Worm (Caenorhabditis elegans) whole organism, young adult: ENCODE measurements around the gene teg-1.

Source experiments
- B0035.1 ChIP-seq: sonication (generic microtip); optimal IDR thresholded peaks from 2 replicates; lab custom pipeline; 2016; ENCODE audit warnings: missing genetic modification characterization, mild to moderate bottlenecking, missing compliant biosample characterization, missing genotype, missing genetic modification reagents
- B0261.1 ChIP-seq: sonication (generic microtip); optimal IDR thresholded peaks from 2 replicates; lab custom pipeline; 2016; ENCODE audit warnings: mild to moderate bottlenecking, missing genetic modification characterization, moderate library complexity, missing compliant biosample characterization
- F33H1.4 ChIP-seq: fragments of 200-800 bp; sonication (Bioruptor generic); IDR thresholded peaks from 2 replicates; pipeline ENCODE4 v1.3.6; 2022; ENCODE audit warnings: missing genetic modification reagents, missing genetic modification characterization, missing compliant biosample characterization
- Y67H2A.10 ChIP-seq: fragments of 200-800 bp; sonication (Bioruptor generic); conservative IDR thresholded peaks from 2 replicates; pipeline ENCODE4 v1.3.6; 2022; ENCODE audit warnings: missing genetic modification reagents, missing genetic modification characterization, missing compliant biosample characterization
- akir-1 ChIP-seq: fragments of 200-800 bp; sonication (Bioruptor generic); optimal IDR thresholded peaks from 2 replicates; lab custom pipeline; 2018; ENCODE audit warnings: mild to moderate bottlenecking, missing genetic modification characterization, moderate library complexity, missing compliant biosample characterization
- ama-1 ChIP-seq, 3 experiments: fragments of 150-350 bp in 1 of 3; sonication (generic microtip) in 2 of 3; optimal IDR thresholded peaks; 2 replicates each; lab custom pipeline; 2014 to 2018; ENCODE audit warnings: missing biosample characterization in 2 of 3, missing genetic modification characterization in 2 of 3, missing genetic modification reagents in 2 of 3
- aptf-2 ChIP-seq: fragments of 200-800 bp; sonication (Bioruptor generic); conservative IDR thresholded peaks from 2 replicates; pipeline ENCODE4 v1.3.6; 2022; ENCODE audit warnings: missing genetic modification reagents, missing genetic modification characterization, missing compliant biosample characterization
- attf-5 ChIP-seq: fragments of 200-800 bp; sonication (Bioruptor generic); optimal IDR thresholded peaks from 2 replicates; lab custom pipeline; 2018; ENCODE audit warnings: mild to moderate bottlenecking, missing genetic modification characterization, missing compliant biosample characterization
- ccch-3 ChIP-seq: fragments of 200-800 bp; sonication (Bioruptor generic); optimal IDR thresholded peaks from 2 replicates; lab custom pipeline; 2018; ENCODE audit warnings: mild to moderate bottlenecking, missing genetic modification characterization, missing compliant biosample characterization
- cebp-1 ChIP-seq, 2 experiments: fragments of 200-800 bp in 1 of 2; sonication (Bioruptor generic) in 1 of 2; sonication (generic microtip) in 1 of 2; IDR thresholded peaks in 1 of 2; optimal IDR thresholded peaks in 1 of 2; 2 replicates each; pipeline versions ENCODE4 v1.3.6 to Lab custom; 2017 to 2022; ENCODE audit warnings: missing compliant biosample characterization in 2 of 2, missing genetic modification characterization in 2 of 2, mild to moderate bottlenecking in 1 of 2, missing genetic modification reagents in 1 of 2, moderate library complexity in 1 of 2
- ceh-100 ChIP-seq: fragments of 200-800 bp; sonication (Bioruptor generic); IDR thresholded peaks from 2 replicates; pipeline ENCODE4 v1.3.6; 2022; ENCODE audit warnings: missing genetic modification reagents, missing genetic modification characterization, missing compliant biosample characterization
- ceh-40 ChIP-seq: fragments of 200-800 bp; sonication (Bioruptor generic); IDR thresholded peaks from 2 replicates; pipeline ENCODE4 v1.3.6; 2022; ENCODE audit warnings: missing genetic modification characterization, missing compliant biosample characterization
- ceh-58 ChIP-seq: fragments of 200-800 bp; sonication (Bioruptor generic); IDR thresholded peaks from 2 replicates; pipeline ENCODE4 v1.3.6; 2022; ENCODE audit warnings: missing genetic modification characterization, missing compliant biosample characterization
- ceh-79 ChIP-seq: sonication (generic microtip); optimal IDR thresholded peaks from 2 replicates; lab custom pipeline; 2017; ENCODE audit warnings: mild to moderate bottlenecking, missing genetic modification characterization, missing compliant biosample characterization
- dox-1 ChIP-seq: fragments of 200-800 bp; sonication (Bioruptor generic); IDR thresholded peaks from 2 replicates; pipeline ENCODE4 v1.3.6; 2022; ENCODE audit warnings: missing genetic modification reagents, missing genetic modification characterization, missing compliant biosample characterization
- egrh-3 ChIP-seq: fragments of 200-800 bp; sonication (Bioruptor generic); IDR thresholded peaks from 2 replicates; pipeline ENCODE4 v1.3.6; 2022; ENCODE audit warnings: missing genetic modification reagents, missing genetic modification characterization, missing compliant biosample characterization
- him-1 ChIP-seq: sonication (generic microtip); optimal IDR thresholded peaks from 2 replicates; lab custom pipeline; 2016; ENCODE audit warnings: missing genotype, missing genetic modification reagents, missing genetic modification characterization, missing compliant biosample characterization
- hlh-12 ChIP-seq: sonication (generic microtip); optimal IDR thresholded peaks from 2 replicates; lab custom pipeline; 2016; ENCODE audit warnings: missing genetic modification characterization, missing compliant biosample characterization
- hmg-1.2 ChIP-seq: fragments of 200-800 bp; sonication (Bioruptor generic); IDR thresholded peaks from 2 replicates; pipeline ENCODE4 v1.3.6; 2022; ENCODE audit warnings: missing genetic modification reagents, missing genetic modification characterization, missing compliant biosample characterization
- hmg-20 ChIP-seq: fragments of 200-800 bp; sonication (Bioruptor generic); IDR thresholded peaks from 2 replicates; pipeline ENCODE4 v1.3.6; 2022; ENCODE audit warnings: missing genetic modification reagents, missing genetic modification characterization, missing compliant biosample characterization
- hrde-1 ChIP-seq: sonication (generic microtip); optimal IDR thresholded peaks from 2 replicates; lab custom pipeline; 2016; ENCODE audit warnings: missing genetic modification characterization, mild to moderate bottlenecking, missing compliant biosample characterization, moderate library complexity, missing genotype, missing genetic modification reagents, borderline replicate concordance
- lin-40 ChIP-seq: sonication (generic microtip); optimal IDR thresholded peaks from 2 replicates; lab custom pipeline; 2016; ENCODE audit warnings: missing genetic modification characterization, mild to moderate bottlenecking, missing compliant biosample characterization, missing genotype, missing genetic modification reagents
- lsl-1 ChIP-seq: fragments of 200-800 bp; sonication (Bioruptor generic); optimal IDR thresholded peaks from 2 replicates; lab custom pipeline; 2018; ENCODE audit warnings: mild to moderate bottlenecking, missing genetic modification characterization, moderate library complexity, missing compliant biosample characterization
- madf-6 ChIP-seq: fragments of 200-800 bp; sonication (Bioruptor generic); IDR thresholded peaks from 2 replicates; pipeline ENCODE4 v1.3.6; 2022; ENCODE audit warnings: missing genetic modification reagents, missing genetic modification characterization, missing compliant biosample characterization
- mcd-1 ChIP-seq: fragments of 200-800 bp; sonication (Bioruptor generic); IDR thresholded peaks from 2 replicates; pipeline ENCODE4 v1.3.6; 2022; ENCODE audit warnings: missing genetic modification reagents, missing genetic modification characterization, missing compliant biosample characterization
- nfyb-1 ChIP-seq: fragments of 200-800 bp; sonication (Bioruptor generic); IDR thresholded peaks from 2 replicates; pipeline ENCODE4 v1.3.6; 2022; ENCODE audit warnings: missing genetic modification reagents, missing genetic modification characterization, missing compliant biosample characterization
- nhr-120 ChIP-seq: fragments of 200-800 bp; sonication (Bioruptor generic); IDR thresholded peaks from 2 replicates; pipeline ENCODE4 v1.3.6; 2022; ENCODE audit warnings: missing genetic modification characterization, missing compliant biosample characterization
- nhr-27 ChIP-seq: fragments of 200-800 bp; sonication (Bioruptor generic); optimal IDR thresholded peaks from 2 replicates; lab custom pipeline; 2018; ENCODE audit warnings: mild to moderate bottlenecking, missing genetic modification characterization, moderate library complexity, missing compliant biosample characterization
- nhr-80 ChIP-seq: sonication (generic microtip); optimal IDR thresholded peaks from 2 replicates; lab custom pipeline; 2016; ENCODE audit warnings: missing genetic modification characterization, missing compliant biosample characterization
- rec-8 ChIP-seq, 2 experiments: sonication (generic microtip); optimal IDR thresholded peaks; 2 replicates each; lab custom pipeline; 2016; ENCODE audit warnings: mild to moderate bottlenecking in 2 of 2, missing genetic modification characterization in 2 of 2, missing genetic modification reagents in 2 of 2, missing genotype in 2 of 2, missing biosample characterization in 1 of 2, missing compliant biosample characterization in 1 of 2, moderate library complexity in 1 of 2
- rpc-1 ChIP-seq, 2 experiments: fragments of 150-350 bp in 1 of 2; sonication (generic microtip) in 1 of 2; optimal IDR thresholded peaks; 2 replicates each; lab custom pipeline; 2014 to 2018; ENCODE audit warnings: missing biosample characterization in 1 of 2, missing genetic modification characterization in 1 of 2, missing genetic modification reagents in 1 of 2, missing genotype in 1 of 2
- snpc-1.3 ChIP-seq: sonication (generic microtip); optimal IDR thresholded peaks from 2 replicates; lab custom pipeline; 2017; ENCODE audit warnings: missing genetic modification characterization, mild to moderate bottlenecking, missing compliant biosample characterization, antibody characterized with exemption, moderate library complexity, missing genotype, missing genetic modification reagents; ENCODE audit not compliant: insufficient read depth
- sptf-2 ChIP-seq: fragments of 200-800 bp; sonication (Bioruptor generic); optimal IDR thresholded peaks from 2 replicates; lab custom pipeline; 2018; ENCODE audit warnings: mild to moderate bottlenecking, missing genetic modification characterization, missing compliant biosample characterization
- tlf-1 ChIP-seq: fragments of 200-800 bp; sonication (Bioruptor generic); optimal IDR thresholded peaks from 2 replicates; lab custom pipeline; 2018; ENCODE audit warnings: mild to moderate bottlenecking, missing genetic modification characterization, missing compliant biosample characterization
- ztf-18 ChIP-seq: sonication (generic microtip); optimal IDR thresholded peaks from 2 replicates; lab custom pipeline; 2016; ENCODE audit warnings: missing genotype, mild to moderate bottlenecking, missing genetic modification characterization, missing compliant biosample characterization
- ztf-25 ChIP-seq: fragments of 200-800 bp; sonication (Bioruptor generic); IDR thresholded peaks from 2 replicates; pipeline ENCODE4 v1.3.6; 2022; ENCODE audit warnings: missing genetic modification reagents, missing genetic modification characterization, missing compliant biosample characterization

The teg-1 gene

DNA sequence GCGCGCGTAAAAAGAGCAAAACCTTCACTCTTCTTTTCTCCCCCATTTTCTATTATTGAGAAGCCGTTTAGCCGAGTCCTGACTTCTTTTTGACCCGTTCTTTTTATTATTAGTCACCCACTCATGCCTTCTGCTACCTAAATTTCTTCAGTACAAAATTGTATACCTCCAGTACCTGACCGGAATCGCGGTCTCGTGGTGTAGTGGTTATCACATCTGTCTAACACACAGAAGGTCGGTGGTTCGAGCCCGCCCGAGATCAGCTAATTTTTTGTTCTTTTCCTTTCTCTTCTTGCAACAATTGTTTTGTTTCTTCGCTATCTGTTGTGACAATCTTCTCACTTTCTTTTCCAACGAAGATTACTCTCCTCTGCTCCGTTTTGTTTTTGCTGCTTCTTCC, 34.8 kb upstream of the teg-1 start (continued):
- TF ChIP-seq hlh-12 (tag; lab: Kevin White, UChicago): no peak
- TF ChIP-seq Y67H2A.10 (GFP tag; lab: Robert Waterston, UW): no peak
- TF ChIP-seq ceh-100: no peak
- TF ChIP-seq rpc-1 (optimal IDR thresholded peaks at IDR 0.05; lab: Kevin White, UChicago): peak; percentile 66
- TF ChIP-seq rpc-1 (tag; optimal IDR thresholded peaks at IDR 0.05; lab: Kevin White, UChicago): peak; percentile 68
- no peak for TF ChIP-seq ceh-58 (GFP tag; lab: Robert Waterston, UW)
- TF ChIP-seq dox-1: peak; percentile 52
- TF ChIP-seq hmg-20 (GFP tag; lab: Robert Waterston, UW): no peak
- TF ChIP-seq egrh-3: 0 out of 2 replicates have a peak, but pooled peaks have one; percentile 12
- peak; percentile 17 for TF ChIP-seq snpc-1.3 (tag; lab: Kevin White, UChicago)
- no peak for TF ChIP-seq akir-1 (GFP tag; lab: Kevin White, UChicago)
- TF ChIP-seq nhr-120 (GFP tag; lab: Robert Waterston, UW): no peak
- peak; percentile 73 for TF ChIP-seq B0261.1 (tag; lab: Kevin White, UChicago)
- peak; percentile 57 for TF ChIP-seq hmg-1.2
- no peak for TF ChIP-seq tlf-1
- 0 out of 2 replicates have a peak, but pooled peaks have one; percentile 52 for TF ChIP-seq ceh-40 (GFP tag; lab: Robert Waterston, UW)
- TF ChIP-seq nhr-80 (tag; lab: Kevin White, UChicago): no peak
- peak; percentile 25; the same call in 1 of the 2 replicates for TF ChIP-seq nfyb-1
- no peak for TF ChIP-seq him-1 (tag; lab: Kevin White, UChicago)
- TF ChIP-seq ztf-25 (GFP tag; lab: Robert Waterston, UW): 0 out of 2 replicates have a peak, but pooled peaks have one; percentile 63
- peak; percentile 36 for TF ChIP-seq lsl-1 (GFP tag; lab: Kevin White, UChicago)
- no peak for TF ChIP-seq ccch-3 (GFP tag; lab: Kevin White, UChicago)
- TF ChIP-seq aptf-2 (GFP tag; lab: Robert Waterston, UW): no peak
- peak; percentile 30 for TF ChIP-seq attf-5 (GFP tag; lab: Kevin White, UChicago)
- TF ChIP-seq B0035.1 (tag; lab: Kevin White, UChicago): peak; percentile 2
- no peak for TF ChIP-seq ceh-79 (tag; lab: Kevin White, UChicago)
- TF ChIP-seq mcd-1 (GFP tag; lab: Robert Waterston, UW): 0 out of 2 replicates have a peak, but pooled peaks have one; percentile 24
- TF ChIP-seq madf-6 (GFP tag; lab: Robert Waterston, UW): 0 out of 2 replicates have a peak, but pooled peaks have one; percentile 33
- TF ChIP-seq sptf-2 (GFP tag; lab: Kevin White, UChicago): no peak
- no peak for TF ChIP-seq ama-1 (optimal IDR thresholded peaks at IDR 0.05; lab: Kevin White, UChicago)
- peak in 1 of 2 experiments; percentile 51 for TF ChIP-seq ama-1 (GFP tag; optimal IDR thresholded peaks at IDR 0.05; lab: Kevin White, UChicago)
- no peak for TF ChIP-seq nhr-27 (tag; lab: Kevin White, UChicago)
- TF ChIP-seq lin-40 (tag; lab: Kevin White, UChicago): peak; percentile 15
- TF ChIP-seq ztf-18 (tag; lab: Kevin White, UChicago): peak; percentile 29
- no peak for TF ChIP-seq rec-8 (tag; optimal IDR thresholded peaks at IDR 0.05; lab: Kevin White, UChicago)
- no peak for TF ChIP-seq cebp-1 (GFP tag; IDR thresholded peaks at IDR 0.05; lab: Robert Waterston, UW)
- TF ChIP-seq cebp-1 (tag; optimal IDR thresholded peaks at IDR 0.05; lab: Kevin White, UChicago): peak; percentile 32
- TF ChIP-seq F33H1.4 (GFP tag; lab: Robert Waterston, UW): no peak; the same call in 1 of the 2 replicates
- no peak for TF ChIP-seq hrde-1 (tag; lab: Kevin White, UChicago)
